Fruit fly (Drosophila melanogaster): ENCODE results near the gene ft.

- TF ChIP-seq CTCF (optimal IDR thresholded peaks at IDR 0.05) (peak; percentile 73 to 78), CG8478 (optimal IDR thresholded peaks at IDR 0.05) (no peak)
Observed at dm6 chr2L:4196347-4197142, 25.1 kb downstream of the ft start.

Measured in S2 (cell line).